Worm (Caenorhabditis elegans) whole organism, early embryonic: ENCODE measurements around the gene srw-41.

Experiments used
- B0310.2 ChIP-seq: sonication (generic microtip); optimal IDR thresholded peaks from 2 replicates; lab custom pipeline; 2016; ENCODE audit warnings: mild to moderate bottlenecking, missing genetic modification characterization, missing compliant biosample characterization
- F13C5.2 ChIP-seq: sonication (generic microtip); optimal IDR thresholded peaks from 2 replicates; lab custom pipeline; 2017; ENCODE audit warnings: mild to moderate bottlenecking, missing genetic modification characterization, inconsistent platforms, missing compliant biosample characterization
- aly-1 ChIP-seq: sonication (generic microtip); optimal IDR thresholded peaks from 2 replicates; lab custom pipeline; 2016; ENCODE audit warnings: missing genetic modification characterization, missing compliant biosample characterization
- ama-1 ChIP-seq: fragments of 150-350 bp; optimal IDR thresholded peaks from 2 replicates; lab custom pipeline; 2014
- ceh-13 ChIP-seq: fragments of 200-800 bp; sonication (Bioruptor generic); optimal IDR thresholded peaks from 2 replicates; lab custom pipeline; 2018; ENCODE audit warnings: mild to moderate bottlenecking, missing genetic modification characterization, missing compliant biosample characterization
- ceh-36 ChIP-seq: sonication (generic microtip); optimal IDR thresholded peaks from 2 replicates; lab custom pipeline; 2016; ENCODE audit warnings: missing genetic modification characterization, inconsistent platforms, missing compliant biosample characterization
- ets-7 ChIP-seq: sonication (generic microtip); optimal IDR thresholded peaks from 2 replicates; lab custom pipeline; 2016; ENCODE audit warnings: missing genotype, missing genetic modification characterization, missing compliant biosample characterization
- flt-1 ChIP-seq: fragments of 200-800 bp; sonication (Bioruptor generic); IDR thresholded peaks from 2 replicates; pipeline ENCODE4 v1.3.6; 2022; ENCODE audit warnings: missing genetic modification characterization, missing compliant biosample characterization
- hmbx-1 ChIP-seq: sonication (generic microtip); optimal IDR thresholded peaks from 2 replicates; lab custom pipeline; 2016; ENCODE audit warnings: mild to moderate bottlenecking, missing genetic modification characterization, missing compliant biosample characterization
- hmg-4 ChIP-seq: fragments of 200-800 bp; sonication (Bioruptor generic); optimal IDR thresholded peaks from 2 replicates; lab custom pipeline; 2018; ENCODE audit warnings: mild to moderate bottlenecking, missing genetic modification characterization, missing compliant biosample characterization
- hnd-1 ChIP-seq: sonication (generic microtip); optimal IDR thresholded peaks from 2 replicates; lab custom pipeline; 2016; ENCODE audit warnings: missing genetic modification characterization, missing compliant biosample characterization
- pes-1 ChIP-seq: fragments of 200-800 bp; sonication (Bioruptor generic); IDR thresholded peaks from 2 replicates; pipeline ENCODE4 v1.3.6; 2022; ENCODE audit warnings: missing genetic modification reagents, missing genetic modification characterization, missing compliant biosample characterization
- scrt-1 ChIP-seq: fragments of 200-800 bp; sonication (Bioruptor generic); IDR thresholded peaks from 2 replicates; pipeline ENCODE4 v1.3.6; 2022; ENCODE audit warnings: missing genetic modification characterization, missing compliant biosample characterization
- sea-1 ChIP-seq: fragments of 200-800 bp; sonication (Bioruptor generic); conservative IDR thresholded peaks from 2 replicates; pipeline ENCODE4 v1.3.6; 2022; ENCODE audit warnings: missing genetic modification characterization, missing compliant biosample characterization
- tbx-11 ChIP-seq: fragments of 200-800 bp; sonication (Bioruptor generic); IDR thresholded peaks from 2 replicates; pipeline ENCODE4 v1.3.6; 2022; ENCODE audit warnings: missing genetic modification characterization, missing compliant biosample characterization
- tbx-37 ChIP-seq: fragments of 200-800 bp; sonication (Bioruptor generic); conservative IDR thresholded peaks from 2 replicates; pipeline ENCODE4 v1.3.6; 2022; ENCODE audit warnings: missing genetic modification reagents, missing genetic modification characterization, missing compliant biosample characterization
- tra-4 ChIP-seq: sonication (generic microtip); optimal IDR thresholded peaks from 2 replicates; lab custom pipeline; 2017; ENCODE audit warnings: missing genetic modification characterization, missing compliant biosample characterization

Gene srw-41

DNA sequence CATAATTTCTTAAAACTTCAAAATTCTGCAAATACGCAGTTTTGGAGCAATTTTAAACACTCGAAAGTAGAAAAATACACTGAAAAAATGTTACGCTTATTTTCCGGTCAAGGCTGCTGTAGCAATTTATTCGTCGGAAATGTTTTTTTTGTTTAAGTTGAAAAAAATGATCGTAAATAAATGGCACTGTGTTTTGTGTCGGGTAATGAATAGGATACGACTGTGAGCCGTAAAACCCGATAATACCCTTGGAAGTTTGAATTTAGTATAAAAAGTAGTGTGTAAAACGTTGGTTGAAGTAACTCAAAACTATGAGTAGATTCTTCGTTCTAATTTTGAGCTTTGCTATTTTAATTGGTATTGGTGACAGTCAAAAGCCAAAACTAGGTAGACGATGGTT lies 29.6 kb downstream of the srw-41 start, which contains the start of gene T25E12.14:
T25E12.14 (plus strand) TSS at position 301 of the 400 bp plus-strand sequence.
- TF ChIP-seq hmg-4 (no peak), ets-7 (no peak), F13C5.2 (tag; lab: Kevin White, UChicago) (no peak)

ce11 chrV:16728431-16728830 lies 31.2 kb downstream of the srw-41 start, which contains the start of gene fbxa-127:
Gene fbxa-127 (plus strand): TSS chrV:16728731.
- TF ChIP-seq B0310.2 (tag; lab: Kevin White, UChicago) (no peak), tbx-37 (GFP tag; lab: Robert Waterston, UW) (no peak), ama-1 (lab: Kevin White, UChicago) (no peak), flt-1 (GFP tag; lab: Robert Waterston, UW) (no peak), ceh-13 (GFP tag; lab: Kevin White, UChicago) (no peak), hmg-4 (no peak), tra-4 (tag; lab: Kevin White, UChicago) (no peak), scrt-1 (no peak), F13C5.2 (tag; lab: Kevin White, UChicago) (no peak), hnd-1 (tag; lab: Kevin White, UChicago) (no peak), tbx-11 (GFP tag; lab: Robert Waterston, UW) (no peak), ceh-36 (tag; lab: Kevin White, UChicago) (no peak), sea-1 (no peak), pes-1 (GFP tag; lab: Robert Waterston, UW) (no peak), hmbx-1 (tag; lab: Kevin White, UChicago) (no peak), aly-1 (tag; lab: Kevin White, UChicago) (no peak), ets-7 (no peak)

DNA sequence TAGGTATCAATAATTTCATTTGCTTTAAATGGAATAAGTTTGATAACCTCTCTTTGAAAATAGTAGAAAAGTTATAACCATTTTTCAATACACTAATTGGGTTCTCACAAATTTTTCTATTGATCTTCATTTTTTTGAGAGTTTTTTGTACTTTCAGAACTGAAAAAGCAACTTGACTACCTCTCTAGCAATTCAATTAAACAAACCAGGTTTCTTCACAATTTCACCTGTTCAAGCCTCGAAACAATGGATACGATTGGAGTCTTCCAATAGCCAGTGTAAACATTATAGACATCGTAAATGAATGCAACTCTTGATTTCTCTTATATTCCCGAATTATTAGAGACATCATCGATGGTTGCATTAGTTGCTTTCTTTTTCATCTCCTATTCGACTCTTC lies 32.7 kb downstream of the srw-41 start, which contains the start of gene srz-99:
srz-99 (plus strand) TSS at position 301 of the 400 bp plus-strand sequence.
- no peak for TF ChIP-seq aly-1 (tag; lab: Kevin White, UChicago)
- TF ChIP-seq pes-1 (GFP tag; lab: Robert Waterston, UW): no peak
- TF ChIP-seq tra-4 (tag; lab: Kevin White, UChicago): no peak
- no peak for TF ChIP-seq scrt-1
- no peak for TF ChIP-seq ama-1 (lab: Kevin White, UChicago)
- no peak for TF ChIP-seq B0310.2 (tag; lab: Kevin White, UChicago)
- no peak for TF ChIP-seq ets-7
- no peak for TF ChIP-seq F13C5.2 (tag; lab: Kevin White, UChicago)
- no peak for TF ChIP-seq flt-1 (GFP tag; lab: Robert Waterston, UW)
- no peak for TF ChIP-seq tbx-37 (GFP tag; lab: Robert Waterston, UW)
- no peak for TF ChIP-seq hmbx-1 (tag; lab: Kevin White, UChicago)
- TF ChIP-seq hmg-4: no peak
- TF ChIP-seq sea-1: no peak
- TF ChIP-seq hnd-1 (tag; lab: Kevin White, UChicago): no peak

- TF ChIP-seq sea-1 (no peak), ceh-13 (GFP tag; lab: Kevin White, UChicago) (no peak), tbx-11 (GFP tag; lab: Robert Waterston, UW) (no peak), aly-1 (tag; lab: Kevin White, UChicago) (no peak), ceh-36 (tag; lab: Kevin White, UChicago) (no peak)
These were observed 34.3 kb downstream of the srw-41 start, which contains the start of gene srz-100 for ce11 chrV:16731600-16731999. Gene srz-100 (plus strand): TSS chrV:16731900.

- no peak for TF ChIP-seq tbx-11 (GFP tag; lab: Robert Waterston, UW)
- TF ChIP-seq sea-1: no peak
- TF ChIP-seq hmg-4: no peak
- no peak for TF ChIP-seq hmbx-1 (tag; lab: Kevin White, UChicago)
- TF ChIP-seq aly-1 (tag; lab: Kevin White, UChicago): no peak
- no peak for TF ChIP-seq ets-7
- TF ChIP-seq B0310.2 (tag; lab: Kevin White, UChicago): no peak
- no peak for TF ChIP-seq pes-1 (GFP tag; lab: Robert Waterston, UW)
- TF ChIP-seq hnd-1 (tag; lab: Kevin White, UChicago): no peak
- TF ChIP-seq flt-1 (GFP tag; lab: Robert Waterston, UW): no peak
- no peak for TF ChIP-seq scrt-1
- no peak for TF ChIP-seq F13C5.2 (tag; lab: Kevin White, UChicago)
These were observed 36.4 kb downstream of the srw-41 start, which contains the start of gene T25E12.16 for ce11 chrV:16733681-16734080. Gene T25E12.16 (minus strand): TSS chrV:16733781.

- TF ChIP-seq hnd-1 (tag; lab: Kevin White, UChicago): no peak
- no peak for TF ChIP-seq ets-7
- TF ChIP-seq sea-1: no peak
- no peak for TF ChIP-seq tra-4 (tag; lab: Kevin White, UChicago)
- no peak for TF ChIP-seq ceh-36 (tag; lab: Kevin White, UChicago)
- TF ChIP-seq tbx-37 (GFP tag; lab: Robert Waterston, UW): no peak
- no peak for TF ChIP-seq aly-1 (tag; lab: Kevin White, UChicago)
- no peak for TF ChIP-seq hmbx-1 (tag; lab: Kevin White, UChicago)
- TF ChIP-seq F13C5.2 (tag; lab: Kevin White, UChicago): no peak
- no peak for TF ChIP-seq B0310.2 (tag; lab: Kevin White, UChicago)
These were observed 38.2 kb downstream of the srw-41 start, which contains the start of the genes clec-38 and clec-34 for ce11 chrV:16735518-16735917. Gene clec-38 (minus strand): TSS chrV:16735618. Gene clec-34 (plus strand): TSS chrV:16735765.

- no peak for TF ChIP-seq aly-1 (tag; lab: Kevin White, UChicago)
- TF ChIP-seq sea-1: no peak
- TF ChIP-seq tbx-11 (GFP tag; lab: Robert Waterston, UW): no peak
- TF ChIP-seq ama-1 (lab: Kevin White, UChicago): no peak
- no peak for TF ChIP-seq F13C5.2 (tag; lab: Kevin White, UChicago)
- TF ChIP-seq scrt-1: no peak
- no peak for TF ChIP-seq ceh-13 (GFP tag; lab: Kevin White, UChicago)
- TF ChIP-seq hnd-1 (tag; lab: Kevin White, UChicago): no peak
- TF ChIP-seq ceh-36 (tag; lab: Kevin White, UChicago): no peak
- no peak for TF ChIP-seq flt-1 (GFP tag; lab: Robert Waterston, UW)
- TF ChIP-seq pes-1 (GFP tag; lab: Robert Waterston, UW): no peak
- no peak for TF ChIP-seq hmg-4
- no peak for TF ChIP-seq hmbx-1 (tag; lab: Kevin White, UChicago)
These were observed 41.8 kb downstream of the srw-41 start, which contains the start of the genes clec-29 and clec-39 for ce11 chrV:16739100-16739499. Gene clec-29 (minus strand): TSS chrV:16739200. Gene clec-39 (plus strand): TSS chrV:16739268.
